Worm (Caenorhabditis elegans): ENCODE measurements around the gene spl-1.

spl-1 gene

DNA sequence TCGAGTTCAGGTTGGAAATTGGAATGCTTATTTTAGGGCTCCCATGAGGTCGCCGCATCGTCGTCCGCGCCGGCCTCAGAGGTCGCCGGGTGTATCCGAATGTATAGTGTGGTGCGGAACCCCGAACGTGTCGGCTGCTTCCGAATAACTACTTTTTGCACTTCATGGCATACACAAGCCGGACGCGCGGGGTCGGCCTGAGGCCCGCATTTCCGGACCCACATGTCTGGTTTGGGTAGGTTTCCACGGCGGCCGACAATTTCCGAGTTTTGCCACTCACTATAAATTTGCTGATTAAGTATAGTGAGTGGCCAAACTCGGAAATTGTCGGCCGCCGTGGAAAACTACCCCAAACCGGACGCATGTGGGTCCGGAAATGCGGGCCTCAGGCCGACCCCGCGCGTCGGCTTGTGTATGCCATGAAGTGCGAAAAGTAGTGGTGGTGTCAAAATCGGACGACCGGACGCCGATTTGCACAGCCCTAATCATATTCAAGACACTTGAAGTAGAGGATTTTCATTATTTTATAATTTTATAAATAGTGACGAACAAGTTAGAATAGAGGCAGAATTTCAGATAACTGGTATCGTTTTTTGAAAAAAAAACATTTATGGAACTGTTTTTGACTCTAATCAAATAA is 44.7 kb downstream of the spl-1 start (continued):
- TF ChIP-seq F55B11.4 (tag; optimal IDR thresholded peaks at IDR 0.05; ENCODE audit: borderline replicate concordance, insufficient read depth) (no peak), nfya-2 (GFP tag; IDR thresholded peaks at IDR 0.05) (no peak), B0035.1 (tag; optimal IDR thresholded peaks at IDR 0.05) (no peak), ztf-22 (GFP tag; optimal IDR thresholded peaks at IDR 0.05) (no peak), K11D2.4 (GFP tag; IDR thresholded peaks at IDR 0.05) (no peak), ZK185.1 (tag; optimal IDR thresholded peaks at IDR 0.05; ENCODE audit: poor library complexity, severe bottlenecking) (no peak), somi-1 (GFP tag; optimal IDR thresholded peaks at IDR 0.05) (no peak), Y56A3A.18 (GFP tag; IDR thresholded peaks at IDR 0.05) (no peak)

ce11 chrIV:337128-337646 is 45.8 kb downstream of the spl-1 start, which contains the start of gene pxmp-4:
TSS of gene pxmp-4 (minus strand) at chrIV:337178.
- no peak for TF ChIP-seq ztf-6 (GFP tag; IDR thresholded peaks at IDR 0.05)
- TF ChIP-seq let-607 (tag; optimal IDR thresholded peaks at IDR 0.05): peak; percentile 66 to 75
- TF ChIP-seq nhr-80 (tag; optimal IDR thresholded peaks at IDR 0.05): peak; percentile 72

ce11 chrIV:330523-330922 is 52.5 kb downstream of the spl-1 start, which contains the start of gene F18F11.4:
TSS of gene F18F11.4 (plus strand) at chrIV:330823.
- no peak for TF ChIP-seq madf-8 (GFP tag; conservative IDR thresholded peaks at IDR 0.05)
- TF ChIP-seq dpff-1 (tag; optimal IDR thresholded peaks at IDR 0.05): no peak
- TF ChIP-seq ztf-25 (GFP tag; IDR thresholded peaks at IDR 0.05): no peak
- TF ChIP-seq sdz-38 (tag; optimal IDR thresholded peaks at IDR 0.05): no peak
- TF ChIP-seq mes-4 (tag; optimal IDR thresholded peaks at IDR 0.05): no peak

Data from whole organism, young adult.